Worm (Caenorhabditis elegans) whole organism, late embryonic: ENCODE measurements around the gene ilys-4.

Source experiments
- C08G9.2 ChIP-seq: sonication (generic microtip); optimal IDR thresholded peaks from 2 replicates; lab custom pipeline; 2016; ENCODE audit warnings: mild to moderate bottlenecking, missing genetic modification characterization, moderate library complexity, missing compliant biosample characterization
- ahr-1 ChIP-seq: sonication (generic microtip); optimal IDR thresholded peaks from 2 replicates; lab custom pipeline; 2016; ENCODE audit warnings: missing genetic modification characterization, missing compliant biosample characterization
- ceh-14 ChIP-seq: sonication (generic microtip); optimal IDR thresholded peaks from 2 replicates; lab custom pipeline; 2016; ENCODE audit warnings: missing genotype, missing genetic modification characterization, missing compliant biosample characterization
- ceh-18 ChIP-seq: sonication (generic microtip); optimal IDR thresholded peaks from 2 replicates; lab custom pipeline; 2016; ENCODE audit warnings: missing genetic modification characterization, missing compliant biosample characterization
- ceh-2 ChIP-seq: sonication (generic microtip); optimal IDR thresholded peaks from 2 replicates; lab custom pipeline; 2016; ENCODE audit warnings: missing genotype, missing genetic modification characterization, missing compliant biosample characterization
- ceh-22 ChIP-seq: sonication (generic microtip); optimal IDR thresholded peaks from 2 replicates; lab custom pipeline; 2017; ENCODE audit warnings: missing biosample characterization, missing genetic modification characterization
- ceh-30 ChIP-seq: fragments of 150-350 bp; optimal IDR thresholded peaks from 2 replicates; lab custom pipeline; 2014; ENCODE audit warnings: missing biosample characterization, missing genetic modification characterization
- ceh-31 ChIP-seq: sonication (generic microtip); optimal IDR thresholded peaks from 2 replicates; lab custom pipeline; 2016; ENCODE audit warnings: missing genetic modification characterization, missing compliant biosample characterization
- ceh-34 ChIP-seq: sonication (generic microtip); optimal IDR thresholded peaks from 2 replicates; lab custom pipeline; 2016; ENCODE audit warnings: mild to moderate bottlenecking, missing genetic modification characterization, missing compliant biosample characterization
- ceh-48 ChIP-seq: sonication (generic microtip); optimal IDR thresholded peaks from 2 replicates; lab custom pipeline; 2016; ENCODE audit warnings: missing genetic modification characterization, inconsistent platforms, missing compliant biosample characterization
- dmd-4 ChIP-seq: sonication (generic microtip); optimal IDR thresholded peaks from 2 replicates; lab custom pipeline; 2016; ENCODE audit warnings: borderline replicate concordance, missing genetic modification characterization, missing compliant biosample characterization
- dve-1 ChIP-seq: sonication (generic microtip); optimal IDR thresholded peaks from 2 replicates; lab custom pipeline; 2017; ENCODE audit warnings: antibody characterized with exemption, mild to moderate bottlenecking, missing genetic modification characterization, missing compliant biosample characterization
- elt-2 ChIP-seq: sonication (generic microtip); optimal IDR thresholded peaks from 2 replicates; lab custom pipeline; 2016; ENCODE audit warnings: missing genetic modification reagents, missing genetic modification characterization, missing compliant biosample characterization
- fkh-10 ChIP-seq: fragments of 150-350 bp; optimal IDR thresholded peaks from 2 replicates; lab custom pipeline; 2014; ENCODE audit warnings: missing biosample characterization, missing genetic modification reagents, missing genetic modification characterization
- fkh-6 ChIP-seq: sonication (generic microtip); optimal IDR thresholded peaks from 2 replicates; lab custom pipeline; 2016; ENCODE audit warnings: missing genetic modification characterization, missing compliant biosample characterization
- hlh-13 ChIP-seq: fragments of 200-800 bp; sonication (Bioruptor generic); optimal IDR thresholded peaks from 2 replicates; lab custom pipeline; 2018; ENCODE audit warnings: mild to moderate bottlenecking, missing genetic modification characterization, missing compliant biosample characterization
- hlh-30 ChIP-seq: sonication (generic microtip); optimal IDR thresholded peaks from 2 replicates; lab custom pipeline; 2017; ENCODE audit warnings: antibody characterized with exemption, missing genetic modification characterization, missing compliant biosample characterization; ENCODE audit not compliant: insufficient read depth
- lin-11 ChIP-seq: fragments of 200-800 bp; sonication (Bioruptor generic); optimal IDR thresholded peaks from 2 replicates; lab custom pipeline; 2018; ENCODE audit warnings: mild to moderate bottlenecking, missing genetic modification characterization, missing compliant biosample characterization
- mec-3 ChIP-seq: sonication (generic microtip); optimal IDR thresholded peaks from 2 replicates; lab custom pipeline; 2016; ENCODE audit warnings: borderline replicate concordance, missing genetic modification characterization, missing compliant biosample characterization
- nfya-1 ChIP-seq: sonication (generic microtip); optimal IDR thresholded peaks from 2 replicates; lab custom pipeline; 2017; ENCODE audit warnings: missing genetic modification characterization, mild to moderate bottlenecking, missing compliant biosample characterization, antibody characterized with exemption, moderate library complexity
- nhr-11 ChIP-seq: fragments of 150-350 bp; optimal IDR thresholded peaks from 2 replicates; lab custom pipeline; 2014; ENCODE audit warnings: missing biosample characterization, missing genetic modification characterization
- nhr-232 ChIP-seq: sonication (generic microtip); optimal IDR thresholded peaks from 2 replicates; lab custom pipeline; 2016; ENCODE audit warnings: missing genetic modification characterization, missing compliant biosample characterization
- pha-4 ChIP-seq: fragments of 150-350 bp; optimal IDR thresholded peaks from 2 replicates; lab custom pipeline; 2018; ENCODE audit warnings: missing biosample characterization, missing genetic modification reagents, missing genetic modification characterization
- pros-1 ChIP-seq: fragments of 150-350 bp; optimal IDR thresholded peaks from 2 replicates; lab custom pipeline; 2014; ENCODE audit warnings: missing biosample characterization, missing genetic modification reagents, missing genetic modification characterization
- sox-2 ChIP-seq: fragments of 200-800 bp; sonication (Bioruptor generic); IDR thresholded peaks from 2 replicates; pipeline ENCODE4 v1.3.6; 2022; ENCODE audit warnings: missing genetic modification reagents, missing genetic modification characterization, missing compliant biosample characterization
- syd-9 ChIP-seq: sonication (generic microtip); optimal IDR thresholded peaks from 2 replicates; lab custom pipeline; 2016; ENCODE audit warnings: mild to moderate bottlenecking, missing genetic modification characterization, moderate library complexity, missing compliant biosample characterization
- tbx-2 ChIP-seq: sonication (generic microtip); optimal IDR thresholded peaks from 2 replicates; lab custom pipeline; 2016; ENCODE audit warnings: missing genetic modification characterization, missing compliant biosample characterization
- ttx-3 ChIP-seq: sonication (generic microtip); optimal IDR thresholded peaks from 2 replicates; lab custom pipeline; 2016; ENCODE audit warnings: missing genetic modification reagents, missing genetic modification characterization, missing compliant biosample characterization
- unc-3 ChIP-seq, 2 experiments: fragments of 200-800 bp in 1 of 2; sonication (Bioruptor generic) in 1 of 2; sonication (generic microtip) in 1 of 2; conservative IDR thresholded peaks in 1 of 2; optimal IDR thresholded peaks in 1 of 2; 2 replicates each; pipeline versions ENCODE4 v1.3.6 to Lab custom; 2016 to 2022; ENCODE audit warnings: missing compliant biosample characterization in 2 of 2, missing genetic modification characterization in 2 of 2, missing genetic modification reagents in 1 of 2
- unc-42 ChIP-seq: sonication (generic microtip); optimal IDR thresholded peaks from 2 replicates; lab custom pipeline; 2016; ENCODE audit warnings: missing genotype, missing genetic modification characterization, missing compliant biosample characterization
- unc-55 ChIP-seq: sonication (generic microtip); optimal IDR thresholded peaks from 2 replicates; lab custom pipeline; 2017; ENCODE audit warnings: missing biosample characterization, missing genetic modification reagents, missing genetic modification characterization
- unc-86 ChIP-seq: sonication (generic microtip); optimal IDR thresholded peaks from 2 replicates; lab custom pipeline; 2016; ENCODE audit warnings: missing genetic modification characterization, missing compliant biosample characterization
- zip-5 ChIP-seq: sonication (generic microtip); optimal IDR thresholded peaks from 2 replicates; lab custom pipeline; 2016; ENCODE audit warnings: missing genetic modification characterization, missing compliant biosample characterization

Gene ilys-4

DNA sequence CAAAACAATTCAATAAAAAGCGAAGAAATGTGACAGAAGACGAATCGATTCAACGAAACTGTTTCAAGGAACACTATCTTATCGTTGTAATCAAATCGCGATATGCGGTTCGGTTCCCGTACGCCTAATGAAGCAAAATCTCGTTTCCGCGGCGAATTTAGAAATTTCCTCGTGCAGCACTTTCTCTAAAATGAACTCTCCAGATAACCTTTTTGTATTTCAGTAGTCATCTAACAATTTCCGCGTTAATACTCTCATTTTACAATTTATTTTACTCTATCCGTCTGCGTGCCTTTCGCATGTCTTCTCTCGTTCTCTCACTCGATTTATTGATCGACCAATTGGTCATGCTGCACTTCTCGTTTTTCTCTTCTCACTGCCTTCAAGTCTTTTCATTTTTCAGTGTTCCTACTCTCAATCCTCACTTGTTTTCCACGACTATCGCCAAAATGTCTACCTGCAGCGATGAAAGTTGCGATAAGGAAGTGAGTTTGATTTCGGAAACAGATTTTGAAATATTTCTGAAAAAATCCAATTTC lies 12.9 kb upstream of the ilys-4 start, which contains the start of the genes npp-27 and ntl-4:
Gene npp-27 (minus strand): TSS at position 51 of the 539 bp plus-strand sequence.
Gene ntl-4 (plus strand): TSS at position 379 of the 539 bp plus-strand sequence.
- TF ChIP-seq nhr-232 (tag; lab: Kevin White, UChicago) (no peak), unc-3 (GFP tag; conservative IDR thresholded peaks at IDR 0.05; lab: Robert Waterston, UW) (no peak), unc-3 (tag; optimal IDR thresholded peaks at IDR 0.05; lab: Kevin White, UChicago) (no peak), C08G9.2 (tag; lab: Kevin White, UChicago) (no peak), zip-5 (tag; lab: Kevin White, UChicago) (no peak), nhr-11 (tag; lab: Kevin White, UChicago) (no peak), ceh-2 (tag; lab: Kevin White, UChicago) (no peak), dmd-4 (tag; lab: Kevin White, UChicago) (no peak), mec-3 (no peak), elt-2 (tag; lab: Kevin White, UChicago) (no peak), sox-2 (GFP tag; lab: Robert Waterston, UW) (no peak), pros-1 (tag; lab: Kevin White, UChicago) (no peak), nfya-1 (tag; lab: Kevin White, UChicago) (peak; percentile 4), ceh-48 (tag; lab: Kevin White, UChicago) (peak; percentile 24), syd-9 (no peak), unc-86 (tag; lab: Kevin White, UChicago) (no peak)
- TF ChIP-seq, all 69 proteins: peak for 2

- peak; percentile 9 for TF ChIP-seq nfya-1 (tag; lab: Kevin White, UChicago)
- no peak for TF ChIP-seq hlh-13 (GFP tag; lab: Kevin White, UChicago)
- TF ChIP-seq ceh-34 (tag; lab: Kevin White, UChicago) = peak; percentile 42
- no peak for TF ChIP-seq ceh-14
- TF ChIP-seq unc-86 (tag; lab: Kevin White, UChicago) = no peak
- peak; percentile 6 for TF ChIP-seq ceh-30 (tag; lab: Kevin White, UChicago)
- no peak for TF ChIP-seq ttx-3 (tag; lab: Kevin White, UChicago)
- peak; percentile 68 for TF ChIP-seq hlh-30 (tag; lab: Kevin White, UChicago)
- peak; percentile 71 for TF ChIP-seq ceh-48 (tag; lab: Kevin White, UChicago)
- TF ChIP-seq unc-42 (tag; lab: Kevin White, UChicago) = peak; percentile 36
- no peak for TF ChIP-seq fkh-6 (tag; lab: Kevin White, UChicago)
- TF ChIP-seq ahr-1 (tag; lab: Kevin White, UChicago) = no peak
- no peak for TF ChIP-seq fkh-10
- TF ChIP-seq lin-11 (tag; lab: Kevin White, UChicago) = no peak
- peak; percentile 16 for TF ChIP-seq ceh-18 (tag; lab: Kevin White, UChicago)
- peak; percentile 3 for TF ChIP-seq tbx-2
- TF ChIP-seq, all 69 proteins: peak for 8
Measured at ce11 chrIV:7909455-7910141, 12.3 kb upstream of the ilys-4 start.

ce11 chrIV:7906643-7907042 lies 9.3 kb upstream of the ilys-4 start:
- no peak for TF ChIP-seq pha-4 (tag; lab: Kevin White, UChicago)
- no peak for TF ChIP-seq dve-1 (tag; lab: Kevin White, UChicago)
- TF ChIP-seq fkh-6 (tag; lab: Kevin White, UChicago) = no peak

ce11 chrIV:7903359-7903758 lies 6.0 kb upstream of the ilys-4 start, which contains the start of gene C49H3.6:
TSS of gene C49H3.6 (plus strand) at chrIV:7903738.
- TF ChIP-seq nfya-1 (tag; lab: Kevin White, UChicago) (peak; percentile 26), nhr-232 (tag; lab: Kevin White, UChicago) (no peak), ceh-18 (tag; lab: Kevin White, UChicago) (no peak), ceh-22 (tag; lab: Kevin White, UChicago) (peak; percentile 38), nhr-11 (tag; lab: Kevin White, UChicago) (no peak), unc-42 (tag; lab: Kevin White, UChicago) (peak; percentile 8), ceh-31 (peak; percentile 19), unc-55 (GFP tag; lab: Kevin White, UChicago) (peak; percentile 22), ceh-2 (tag; lab: Kevin White, UChicago) (no peak), hlh-30 (tag; lab: Kevin White, UChicago) (peak; percentile 44)
